Fruit fly (Drosophila melanogaster) whole organism, prepupa: Measurements from ENCODE around the gene CG14770.

Experiments used
- Blimp-1 ChIP-seq: fragments of 200-800 bp; sonication (Bioruptor generic); optimal IDR thresholded peaks from 3 replicates; lab custom pipeline; 2017; ENCODE audit warnings: missing biosample characterization, missing genetic modification characterization, mild to moderate bottlenecking, moderate library complexity, missing genetic modification reagents
- Hr39 ChIP-seq: fragments of 200-800 bp; sonication (Bioruptor generic); optimal IDR thresholded peaks from 2 replicates; lab custom pipeline; 2016; ENCODE audit warnings: missing biosample characterization, missing genetic modification characterization

DNA sequence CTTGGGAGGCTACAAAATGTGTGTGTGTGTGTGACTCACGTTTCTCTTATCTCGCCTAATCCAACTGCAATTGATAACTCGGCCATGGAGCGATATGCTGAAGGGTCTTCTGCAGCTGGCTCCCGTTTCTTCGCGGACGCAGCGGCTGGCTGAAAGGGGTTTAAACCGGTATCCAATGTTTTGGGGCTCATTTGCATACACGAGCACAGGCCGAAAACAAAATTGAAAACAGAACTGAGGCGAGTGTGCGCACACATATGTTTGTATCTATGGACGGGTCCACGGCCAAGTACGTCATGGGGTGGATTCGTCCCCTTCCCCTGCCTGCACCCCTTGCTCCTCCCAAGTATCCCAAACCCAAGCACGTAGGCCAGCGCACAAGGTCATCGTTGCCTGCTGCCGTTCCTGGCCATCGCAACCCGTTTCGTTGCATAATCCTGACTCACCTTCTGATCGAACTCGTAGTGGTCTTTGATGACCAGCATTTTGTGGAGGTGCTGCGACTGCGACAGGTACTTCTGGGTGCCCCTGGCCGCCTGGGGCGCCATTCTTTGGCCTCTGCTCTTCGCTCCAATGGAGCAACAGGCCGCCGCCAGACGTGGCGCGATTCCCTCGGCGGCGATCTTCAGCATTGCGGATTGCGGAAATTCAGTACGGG is 10.8 kb downstream of the CG14770 start:
- TF ChIP-seq Blimp-1 (GFP tag; lab: Kevin White, UChicago), result no peak
- no peak for TF ChIP-seq Hr39 (GFP tag; lab: Kevin White, UChicago)
